Worm (Caenorhabditis elegans): Measurements from ENCODE around the gene B0554.1.

Gene B0554.1

ce11 chrV:465355-465754 lies 27.2 kb downstream of the B0554.1 start:
- no peak for TF ChIP-seq flt-1 (GFP tag; IDR thresholded peaks at IDR 0.05)
- TF ChIP-seq T22C8.4 (GFP tag; IDR thresholded peaks at IDR 0.05), result no peak
- TF ChIP-seq ref-1 (GFP tag; conservative IDR thresholded peaks at IDR 0.05), result no peak
- no peak for TF ChIP-seq cog-1 (tag; optimal IDR thresholded peaks at IDR 0.05)
- no peak for TF ChIP-seq ztf-29 (GFP tag; IDR thresholded peaks at IDR 0.05)
- no peak for TF ChIP-seq klf-2 (GFP tag; conservative IDR thresholded peaks at IDR 0.05)
- no peak for TF ChIP-seq ztf-23 (GFP tag; IDR thresholded peaks at IDR 0.05)
- no peak for TF ChIP-seq tab-1 (GFP tag; IDR thresholded peaks at IDR 0.05)
- no peak for TF ChIP-seq med-1 (GFP tag; optimal IDR thresholded peaks at IDR 0.05; ENCODE audit: insufficient read depth)

ce11 chrV:467507-467906 lies 29.3 kb downstream of the B0554.1 start:
- TF ChIP-seq T22C8.4 (GFP tag; IDR thresholded peaks at IDR 0.05) (no peak), flt-1 (GFP tag; IDR thresholded peaks at IDR 0.05) (no peak), klf-2 (GFP tag; conservative IDR thresholded peaks at IDR 0.05) (no peak), tab-1 (GFP tag; IDR thresholded peaks at IDR 0.05) (no peak), cog-1 (tag; optimal IDR thresholded peaks at IDR 0.05) (no peak), med-1 (GFP tag; optimal IDR thresholded peaks at IDR 0.05; ENCODE audit: insufficient read depth) (no peak), ztf-29 (GFP tag; IDR thresholded peaks at IDR 0.05) (no peak), ztf-23 (GFP tag; IDR thresholded peaks at IDR 0.05) (no peak), ref-1 (GFP tag; conservative IDR thresholded peaks at IDR 0.05) (no peak)

- no peak for TF ChIP-seq tab-1 (GFP tag; IDR thresholded peaks at IDR 0.05)
- TF ChIP-seq med-1 (GFP tag; optimal IDR thresholded peaks at IDR 0.05; ENCODE audit: insufficient read depth), result no peak
- TF ChIP-seq T22C8.4 (GFP tag; IDR thresholded peaks at IDR 0.05), result no peak
- no peak for TF ChIP-seq ztf-29 (GFP tag; IDR thresholded peaks at IDR 0.05)
- no peak for TF ChIP-seq flt-1 (GFP tag; IDR thresholded peaks at IDR 0.05)
- TF ChIP-seq ztf-23 (GFP tag; IDR thresholded peaks at IDR 0.05), result no peak
- no peak for TF ChIP-seq klf-2 (GFP tag; conservative IDR thresholded peaks at IDR 0.05)
- no peak for TF ChIP-seq ref-1 (GFP tag; conservative IDR thresholded peaks at IDR 0.05)
- TF ChIP-seq cog-1 (tag; optimal IDR thresholded peaks at IDR 0.05), result no peak
These were observed 30.3 kb downstream of the B0554.1 start, which contains the start of gene srbc-57 for ce11 chrV:468460-468859. TSS of gene srbc-57 (minus strand) at chrV:468560.

ce11 chrV:472589-472988 lies 34.4 kb downstream of the B0554.1 start, which contains the start of gene srt-31:
TSS of gene srt-31 (plus strand) at chrV:472889.
- no peak for TF ChIP-seq T22C8.4 (GFP tag; IDR thresholded peaks at IDR 0.05)

ce11 chrV:474516-474915 lies 36.3 kb downstream of the B0554.1 start, which contains the start of gene nhr-99:
TSS of gene nhr-99 (plus strand) at chrV:474778.
- TF ChIP-seq T22C8.4 (GFP tag; IDR thresholded peaks at IDR 0.05), result no peak
- no peak for TF ChIP-seq ztf-29 (GFP tag; IDR thresholded peaks at IDR 0.05)
- TF ChIP-seq klf-2 (GFP tag; conservative IDR thresholded peaks at IDR 0.05), result no peak
- TF ChIP-seq ref-1 (GFP tag; conservative IDR thresholded peaks at IDR 0.05), result no peak
- TF ChIP-seq tab-1 (GFP tag; IDR thresholded peaks at IDR 0.05), result no peak
- TF ChIP-seq med-1 (GFP tag; optimal IDR thresholded peaks at IDR 0.05; ENCODE audit: insufficient read depth), result no peak
- TF ChIP-seq ztf-23 (GFP tag; IDR thresholded peaks at IDR 0.05), result no peak
- no peak for TF ChIP-seq flt-1 (GFP tag; IDR thresholded peaks at IDR 0.05)
- no peak for TF ChIP-seq cog-1 (tag; optimal IDR thresholded peaks at IDR 0.05)

- no peak for TF ChIP-seq cog-1 (tag; optimal IDR thresholded peaks at IDR 0.05)
- no peak for TF ChIP-seq T22C8.4 (GFP tag; IDR thresholded peaks at IDR 0.05)
- no peak for TF ChIP-seq ref-1 (GFP tag; conservative IDR thresholded peaks at IDR 0.05)
- no peak for TF ChIP-seq klf-2 (GFP tag; conservative IDR thresholded peaks at IDR 0.05)
- TF ChIP-seq ztf-23 (GFP tag; IDR thresholded peaks at IDR 0.05), result no peak
- TF ChIP-seq med-1 (GFP tag; optimal IDR thresholded peaks at IDR 0.05; ENCODE audit: insufficient read depth), result no peak
- no peak for TF ChIP-seq ztf-29 (GFP tag; IDR thresholded peaks at IDR 0.05)
- no peak for TF ChIP-seq tab-1 (GFP tag; IDR thresholded peaks at IDR 0.05)
- TF ChIP-seq flt-1 (GFP tag; IDR thresholded peaks at IDR 0.05), result no peak
These were observed 39.5 kb downstream of the B0554.1 start, which contains the start of gene nhr-55 for ce11 chrV:477664-478212. TSS of gene nhr-55 (plus strand) at chrV:478162.

- TF ChIP-seq ref-1 (GFP tag; conservative IDR thresholded peaks at IDR 0.05), result no peak
- no peak for TF ChIP-seq cog-1 (tag; optimal IDR thresholded peaks at IDR 0.05)
- no peak for TF ChIP-seq ztf-23 (GFP tag; IDR thresholded peaks at IDR 0.05)
- no peak for TF ChIP-seq med-1 (GFP tag; optimal IDR thresholded peaks at IDR 0.05; ENCODE audit: insufficient read depth)
- TF ChIP-seq T22C8.4 (GFP tag; IDR thresholded peaks at IDR 0.05), result no peak
- TF ChIP-seq flt-1 (GFP tag; IDR thresholded peaks at IDR 0.05), result no peak
- TF ChIP-seq tab-1 (GFP tag; IDR thresholded peaks at IDR 0.05), result no peak
- no peak for TF ChIP-seq ztf-29 (GFP tag; IDR thresholded peaks at IDR 0.05)
- TF ChIP-seq klf-2 (GFP tag; conservative IDR thresholded peaks at IDR 0.05), result no peak
These were observed 40.9 kb downstream of the B0554.1 start for ce11 chrV:479046-479445.

ce11 chrV:482860-483259 lies 44.7 kb downstream of the B0554.1 start:
- TF ChIP-seq tab-1 (GFP tag; IDR thresholded peaks at IDR 0.05) (no peak), flt-1 (GFP tag; IDR thresholded peaks at IDR 0.05) (no peak), med-1 (GFP tag; optimal IDR thresholded peaks at IDR 0.05; ENCODE audit: insufficient read depth) (no peak), ztf-23 (GFP tag; IDR thresholded peaks at IDR 0.05) (no peak), klf-2 (GFP tag; conservative IDR thresholded peaks at IDR 0.05) (no peak), cog-1 (tag; optimal IDR thresholded peaks at IDR 0.05) (no peak), T22C8.4 (GFP tag; IDR thresholded peaks at IDR 0.05) (no peak), ref-1 (GFP tag; conservative IDR thresholded peaks at IDR 0.05) (no peak), ztf-29 (GFP tag; IDR thresholded peaks at IDR 0.05) (no peak)

ce11 chrV:483289-483795 lies 45.1 kb downstream of the B0554.1 start, which contains the start of gene nhr-130:
TSS of gene nhr-130 (minus strand) at chrV:483339.
- TF ChIP-seq ztf-29 (GFP tag; IDR thresholded peaks at IDR 0.05), result no peak
- no peak for TF ChIP-seq cog-1 (tag; optimal IDR thresholded peaks at IDR 0.05)
- TF ChIP-seq tab-1 (GFP tag; IDR thresholded peaks at IDR 0.05), result no peak
- no peak for TF ChIP-seq T22C8.4 (GFP tag; IDR thresholded peaks at IDR 0.05)
- no peak for TF ChIP-seq klf-2 (GFP tag; conservative IDR thresholded peaks at IDR 0.05)
- TF ChIP-seq ztf-23 (GFP tag; IDR thresholded peaks at IDR 0.05), result no peak
- no peak for TF ChIP-seq med-1 (GFP tag; optimal IDR thresholded peaks at IDR 0.05; ENCODE audit: insufficient read depth)
- no peak for TF ChIP-seq flt-1 (GFP tag; IDR thresholded peaks at IDR 0.05)
- no peak for TF ChIP-seq ref-1 (GFP tag; conservative IDR thresholded peaks at IDR 0.05)
